Fruit fly (Drosophila melanogaster) S2 (cell line): ENCODE results near the gene CG9270.

Source experiments
- CG8478 ChIP-seq: fragments of >200 bp; optimal IDR thresholded peaks from 2 replicates; lab custom pipeline; 2018
- CTCF ChIP-seq, 2 experiments: fragments of >200 bp; optimal IDR thresholded peaks; 2 replicates each; lab custom pipeline; 2018

- TF ChIP-seq CG8478 (lab: Kevin White, UChicago) = no peak
- TF ChIP-seq CTCF (optimal IDR thresholded peaks at IDR 0.05; lab: Kevin White, UChicago) = peak; percentile 85 to 90
Measured at dm6 chr2L:20922196-20923087, 11.5 kb downstream of the CG9270 start, which contains the start of gene Mtp.
